Worm (Caenorhabditis elegans): ENCODE data around the gene prmt-4.

Gene prmt-4

ce11 chrIV:630598-630997, 27.2 kb upstream of the prmt-4 start:
- TF ChIP-seq ceh-48 (tag; optimal IDR thresholded peaks at IDR 0.05) = no peak
- TF ChIP-seq sox-4 (tag; optimal IDR thresholded peaks at IDR 0.05) = no peak
- TF ChIP-seq ets-4 (tag; optimal IDR thresholded peaks at IDR 0.05) = no peak
- no peak for TF ChIP-seq ceh-19 (GFP tag; optimal IDR thresholded peaks at IDR 0.05)
- TF ChIP-seq ceh-2 (tag; optimal IDR thresholded peaks at IDR 0.05) = no peak
- no peak for TF ChIP-seq T23F11.4 (GFP tag; optimal IDR thresholded peaks at IDR 0.05)
- no peak for TF ChIP-seq madf-2 (tag; optimal IDR thresholded peaks at IDR 0.05)
- TF ChIP-seq npax-4 (tag; optimal IDR thresholded peaks at IDR 0.05) = no peak
- no peak for TF ChIP-seq nfya-1 (tag; optimal IDR thresholded peaks at IDR 0.05)
- no peak for TF ChIP-seq ceh-24 (tag; optimal IDR thresholded peaks at IDR 0.05)

DNA sequence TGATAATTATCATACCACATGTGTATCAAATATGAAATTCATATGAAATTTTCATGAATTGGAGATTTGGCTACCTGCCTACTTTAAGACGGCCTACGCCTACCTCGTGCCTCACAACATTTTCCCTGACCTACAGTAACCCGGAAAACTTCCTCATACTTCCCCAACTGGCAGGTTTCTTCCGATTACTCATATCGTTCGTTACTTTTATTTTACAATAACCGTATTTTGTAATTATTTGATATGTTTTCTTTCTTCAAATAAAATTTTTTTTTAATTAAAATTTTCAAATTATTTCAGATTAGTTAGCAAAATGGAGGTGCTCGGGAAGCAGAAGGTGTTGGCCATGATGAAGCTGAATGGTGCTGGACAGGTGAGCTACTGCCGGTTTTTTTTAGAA, 23.8 kb upstream of the prmt-4 start, which contains the start of gene nhr-76:
TSS of gene nhr-76 (plus strand) at position 301 of the 400 bp plus-strand sequence.
- TF ChIP-seq dmd-4 (tag; optimal IDR thresholded peaks at IDR 0.05; ENCODE audit: borderline replicate concordance) (no peak), sdc-2 (tag; optimal IDR thresholded peaks at IDR 0.05) (no peak), elt-2 (tag; optimal IDR thresholded peaks at IDR 0.05) (no peak), tbx-2 (tag; optimal IDR thresholded peaks at IDR 0.05) (no peak), rnt-1 (tag; optimal IDR thresholded peaks at IDR 0.05) (no peak), gmeb-2 (tag; optimal IDR thresholded peaks at IDR 0.05) (no peak), eyg-1 (tag; optimal IDR thresholded peaks at IDR 0.05) (no peak), sox-4 (tag; optimal IDR thresholded peaks at IDR 0.05) (no peak), ceh-48 (tag; optimal IDR thresholded peaks at IDR 0.05) (no peak), odd-2 (tag; optimal IDR thresholded peaks at IDR 0.05) (no peak), sox-2 (GFP tag; IDR thresholded peaks at IDR 0.05) (no peak)

ce11 chrIV:625947-626548, 22.6 kb upstream of the prmt-4 start:
- TF ChIP-seq ahr-1 (tag; optimal IDR thresholded peaks at IDR 0.05) (no peak), sdc-2 (tag; optimal IDR thresholded peaks at IDR 0.05) (no peak), unc-42 (tag; optimal IDR thresholded peaks at IDR 0.05) (no peak), sox-4 (tag; optimal IDR thresholded peaks at IDR 0.05) (no peak), ceh-34 (tag; optimal IDR thresholded peaks at IDR 0.05) (no peak), fax-1 (tag; optimal IDR thresholded peaks at IDR 0.05) (no peak), hlh-8 (tag; optimal IDR thresholded peaks at IDR 0.05) (no peak)

- no peak for TF ChIP-seq ceh-31 (tag; optimal IDR thresholded peaks at IDR 0.05)
- TF ChIP-seq ceh-19 (GFP tag; optimal IDR thresholded peaks at IDR 0.05) = no peak
- TF ChIP-seq ceh-34 (tag; optimal IDR thresholded peaks at IDR 0.05) = no peak
- TF ChIP-seq T23F11.4 (GFP tag; optimal IDR thresholded peaks at IDR 0.05) = no peak
- TF ChIP-seq nhr-11 (tag; optimal IDR thresholded peaks at IDR 0.05) = no peak
- no peak for TF ChIP-seq npax-4 (tag; optimal IDR thresholded peaks at IDR 0.05)
Observed at ce11 chrIV:623876-624275, 20.4 kb upstream of the prmt-4 start.

DNA sequence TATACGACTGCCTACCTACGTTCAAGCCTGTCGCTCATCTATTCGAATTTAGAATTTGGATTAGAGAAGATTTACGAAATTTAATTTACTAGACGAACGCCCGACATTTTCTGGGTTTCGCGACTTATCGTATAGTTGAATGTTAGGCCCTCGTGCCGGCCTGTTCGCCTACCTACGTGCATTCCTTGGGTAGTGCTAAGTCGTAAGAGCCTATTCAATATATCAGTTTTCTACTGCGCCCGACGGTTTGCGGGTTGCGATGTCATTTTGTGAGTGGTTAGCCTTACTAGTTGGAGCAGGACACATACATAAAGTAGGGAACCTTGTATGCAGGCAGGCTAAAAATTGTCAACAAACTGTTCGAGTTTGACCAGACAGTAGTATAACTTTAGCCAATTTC, 19.5 kb upstream of the prmt-4 start:
- TF ChIP-seq madf-2 (tag; optimal IDR thresholded peaks at IDR 0.05) (no peak), lim-6 (tag; optimal IDR thresholded peaks at IDR 0.05) (no peak), ceh-18 (tag; optimal IDR thresholded peaks at IDR 0.05) (no peak), ceh-2 (tag; optimal IDR thresholded peaks at IDR 0.05) (no peak), ceh-34 (tag; optimal IDR thresholded peaks at IDR 0.05) (no peak), dmd-4 (tag; optimal IDR thresholded peaks at IDR 0.05; ENCODE audit: borderline replicate concordance) (no peak)

DNA sequence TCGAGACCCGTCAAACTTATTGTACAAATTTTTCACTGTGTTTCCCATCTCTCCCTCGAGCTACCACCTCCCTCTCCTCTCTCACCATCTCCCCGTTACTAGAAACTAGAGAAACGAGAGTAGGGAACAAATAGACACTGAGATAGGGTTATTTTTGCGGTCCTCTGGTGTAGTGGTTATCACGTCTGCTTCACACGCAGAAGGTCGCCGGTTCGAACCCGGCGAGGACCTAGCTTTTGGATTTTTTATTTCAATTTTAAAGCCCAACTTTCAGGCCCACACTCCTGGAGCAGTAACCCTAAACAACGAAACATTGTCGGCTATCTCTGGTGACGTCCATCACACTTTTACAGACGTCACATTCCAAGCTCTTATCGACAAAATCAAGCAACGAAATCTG, 16.9 kb upstream of the prmt-4 start:
- TF ChIP-seq pha-2 (tag; optimal IDR thresholded peaks at IDR 0.05) (peak; percentile 73), eyg-1 (tag; optimal IDR thresholded peaks at IDR 0.05) (peak; percentile 5), fkh-6 (tag; optimal IDR thresholded peaks at IDR 0.05) (peak; percentile 32), tbx-7 (tag; optimal IDR thresholded peaks at IDR 0.05) (peak; percentile 10), mec-3 (tag; optimal IDR thresholded peaks at IDR 0.05; ENCODE audit: borderline replicate concordance) (peak; percentile 24), madf-2 (tag; optimal IDR thresholded peaks at IDR 0.05) (peak; percentile 67), pha-4 (tag; optimal IDR thresholded peaks at IDR 0.05) (no peak), sox-2 (GFP tag; IDR thresholded peaks at IDR 0.05) (peak; percentile 50), ceh-48 (tag; optimal IDR thresholded peaks at IDR 0.05) (peak; percentile 56), hlh-13 (GFP tag; optimal IDR thresholded peaks at IDR 0.05) (peak; percentile 49), ceh-31 (tag; optimal IDR thresholded peaks at IDR 0.05) (peak; percentile 19), dmd-4 (tag; optimal IDR thresholded peaks at IDR 0.05; ENCODE audit: borderline replicate concordance) (no peak), ets-4 (tag; optimal IDR thresholded peaks at IDR 0.05) (no peak), C38D4.7 (GFP tag; optimal IDR thresholded peaks at IDR 0.05) (peak; percentile 70), unc-42 (tag; optimal IDR thresholded peaks at IDR 0.05) (no peak), C08G9.2 (tag; optimal IDR thresholded peaks at IDR 0.05) (peak; percentile 64), npax-4 (tag; optimal IDR thresholded peaks at IDR 0.05) (peak; percentile 45), ceh-2 (tag; optimal IDR thresholded peaks at IDR 0.05) (peak; percentile 34), ceh-14 (tag; optimal IDR thresholded peaks at IDR 0.05) (peak; percentile 50), pax-1 (tag; optimal IDR thresholded peaks at IDR 0.05) (no peak), fax-1 (tag; optimal IDR thresholded peaks at IDR 0.05) (peak; percentile 76), ama-1 (optimal IDR thresholded peaks at IDR 0.05) (no peak), pat-9 (tag; optimal IDR thresholded peaks at IDR 0.05) (peak; percentile 64)

Data from whole organism, late embryonic.